Fruit fly (Drosophila melanogaster) whole organism, adult: Measurements from ENCODE around the gene CG6738.

Experiments used
- CG33017 ChIP-seq: fragments of 200-800 bp; sonication (Bioruptor generic); optimal IDR thresholded peaks from 2 replicates; lab custom pipeline; 2018; ENCODE audit warnings: missing biosample characterization, mild to moderate bottlenecking, missing genetic modification characterization, moderate library complexity
- CG7045 ChIP-seq: fragments of 200-800 bp; sonication (Bioruptor generic); optimal IDR thresholded peaks from 2 replicates; lab custom pipeline; 2017; ENCODE audit warnings: missing biosample characterization, mild to moderate bottlenecking, missing genetic modification characterization
- Crg-1 ChIP-seq: fragments of 200-800 bp; sonication (Bioruptor generic); optimal IDR thresholded peaks from 2 replicates; lab custom pipeline; 2016; ENCODE audit warnings: missing biosample characterization, missing genetic modification characterization
- ovo ChIP-seq: fragments of 200-800 bp; sonication (Bioruptor generic); optimal IDR thresholded peaks from 2 replicates; lab custom pipeline; 2016; ENCODE audit warnings: missing biosample characterization, missing genetic modification characterization
- pad ChIP-seq: fragments of 200-800 bp; sonication (Bioruptor generic); optimal IDR thresholded peaks from 3 replicates; lab custom pipeline; 2017; ENCODE audit warnings: missing biosample characterization, missing genetic modification characterization, mild to moderate bottlenecking, moderate library complexity, missing genetic modification reagents
- tj ChIP-seq: fragments of 200-800 bp; sonication (Bioruptor generic); optimal IDR thresholded peaks from 3 replicates; lab custom pipeline; 2017; ENCODE audit warnings: missing biosample characterization, mild to moderate bottlenecking, missing genetic modification characterization, moderate library complexity
- toe ChIP-seq: fragments of 200-800 bp; sonication (Bioruptor generic); optimal IDR thresholded peaks from 2 replicates; lab custom pipeline; 2016; ENCODE audit warnings: missing biosample characterization, missing genetic modification characterization

DNA sequence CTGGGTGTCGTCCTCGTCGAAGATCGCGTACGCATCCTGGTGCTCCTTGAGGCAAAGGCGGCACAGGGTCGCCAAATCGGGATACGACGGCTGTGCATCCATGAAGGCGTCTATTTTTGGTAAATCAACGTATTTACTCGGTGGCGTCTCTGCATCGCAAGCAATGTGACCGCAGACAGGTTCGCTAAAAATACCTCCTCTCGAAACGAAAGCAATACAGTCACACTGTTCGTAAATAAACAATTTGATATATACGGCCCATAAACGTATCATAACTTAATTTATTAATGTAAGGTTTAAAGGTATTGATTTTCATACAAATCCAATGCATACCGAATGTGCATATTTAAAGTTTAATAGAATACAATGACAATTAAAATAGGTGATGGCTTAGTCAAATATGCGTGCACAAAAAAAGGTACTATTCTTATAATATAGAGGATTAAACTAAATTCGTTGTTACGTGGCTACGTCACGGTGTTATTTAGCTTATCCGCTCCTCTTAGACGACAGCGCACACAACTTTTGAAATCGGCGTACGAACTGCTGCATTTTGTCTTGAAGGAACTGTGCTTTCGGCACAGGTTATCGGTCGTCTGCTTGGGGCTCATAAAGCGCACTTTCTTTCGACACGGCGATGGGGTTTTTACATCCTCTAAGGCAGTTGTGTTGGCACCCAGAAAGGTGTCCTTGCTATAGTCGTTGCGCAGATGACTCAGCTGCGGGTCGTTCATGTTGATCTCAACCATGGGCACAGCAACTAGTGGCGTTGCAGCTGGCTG is 27.1 kb downstream of the CG6738 start, which contains the start of gene CG31365:
- TF ChIP-seq CG33017 (tag; lab: Kevin White, UChicago) (no peak), tj (GFP tag; lab: Kevin White, UChicago) (no peak), toe (GFP tag; lab: Kevin White, UChicago) (no peak), pad (GFP tag; lab: Kevin White, UChicago) (no peak), Crg-1 (GFP tag; lab: Kevin White, UChicago) (no peak), ovo (GFP tag; lab: Kevin White, UChicago) (no peak), CG7045 (GFP tag; lab: Kevin White, UChicago) (no peak)
